Worm (Caenorhabditis elegans) whole organism, late embryonic: ENCODE measurements around the gene F59C12.3.

Experiments used
- ceh-18 ChIP-seq: sonication (generic microtip); optimal IDR thresholded peaks from 2 replicates; lab custom pipeline; 2016; ENCODE audit warnings: missing genetic modification characterization, missing compliant biosample characterization
- ceh-34 ChIP-seq: sonication (generic microtip); optimal IDR thresholded peaks from 2 replicates; lab custom pipeline; 2016; ENCODE audit warnings: mild to moderate bottlenecking, missing genetic modification characterization, missing compliant biosample characterization
- hlh-30 ChIP-seq: sonication (generic microtip); optimal IDR thresholded peaks from 2 replicates; lab custom pipeline; 2017; ENCODE audit warnings: antibody characterized with exemption, missing genetic modification characterization, missing compliant biosample characterization; ENCODE audit not compliant: insufficient read depth
- madf-2 ChIP-seq: sonication (generic microtip); optimal IDR thresholded peaks from 2 replicates; lab custom pipeline; 2017; ENCODE audit warnings: missing genetic modification characterization, missing compliant biosample characterization
- nhr-11 ChIP-seq: fragments of 150-350 bp; optimal IDR thresholded peaks from 2 replicates; lab custom pipeline; 2014; ENCODE audit warnings: missing biosample characterization, missing genetic modification characterization
- odd-2 ChIP-seq: sonication (generic microtip); optimal IDR thresholded peaks from 2 replicates; lab custom pipeline; 2017; ENCODE audit warnings: antibody characterized with exemption, mild to moderate bottlenecking, missing genetic modification characterization, missing compliant biosample characterization
- pag-3 ChIP-seq: sonication (generic microtip); optimal IDR thresholded peaks from 2 replicates; lab custom pipeline; 2016; ENCODE audit warnings: missing compliant biosample characterization, missing genetic modification characterization, borderline replicate concordance
- pqm-1 ChIP-seq: sonication (generic microtip); optimal IDR thresholded peaks from 2 replicates; lab custom pipeline; 2016; ENCODE audit warnings: missing genetic modification characterization, missing compliant biosample characterization
- unc-42 ChIP-seq: sonication (generic microtip); optimal IDR thresholded peaks from 2 replicates; lab custom pipeline; 2016; ENCODE audit warnings: missing genotype, missing genetic modification characterization, missing compliant biosample characterization
- unc-86 ChIP-seq: sonication (generic microtip); optimal IDR thresholded peaks from 2 replicates; lab custom pipeline; 2016; ENCODE audit warnings: missing genetic modification characterization, missing compliant biosample characterization
- ztf-16 ChIP-seq: sonication (generic microtip); optimal IDR thresholded peaks from 2 replicates; lab custom pipeline; 2017; ENCODE audit warnings: missing genetic modification characterization, missing compliant biosample characterization

- TF ChIP-seq pag-3 (tag; lab: Kevin White, UChicago) (no peak), pqm-1 (tag; lab: Kevin White, UChicago) (no peak), nhr-11 (tag; lab: Kevin White, UChicago) (no peak), ztf-16 (tag; lab: Kevin White, UChicago) (no peak), unc-42 (tag; lab: Kevin White, UChicago) (no peak), madf-2 (tag; lab: Kevin White, UChicago) (no peak), unc-86 (tag; lab: Kevin White, UChicago) (no peak), ceh-34 (peak; percentile 6), ceh-18 (tag; lab: Kevin White, UChicago) (no peak), odd-2 (tag; lab: Kevin White, UChicago) (no peak), hlh-30 (no peak)
Measured at ce11 chrX:16596972-16597371, 12.4 kb downstream of the F59C12.3 start.
